Worm (Caenorhabditis elegans): ENCODE data around the gene clec-7.
"Not testable (repeated sequence)": the region's sequence is repeated elsewhere in the genome, so short reads cannot be mapped to it uniquely, and the experiment has no call there.

clec-7 gene

DNA sequence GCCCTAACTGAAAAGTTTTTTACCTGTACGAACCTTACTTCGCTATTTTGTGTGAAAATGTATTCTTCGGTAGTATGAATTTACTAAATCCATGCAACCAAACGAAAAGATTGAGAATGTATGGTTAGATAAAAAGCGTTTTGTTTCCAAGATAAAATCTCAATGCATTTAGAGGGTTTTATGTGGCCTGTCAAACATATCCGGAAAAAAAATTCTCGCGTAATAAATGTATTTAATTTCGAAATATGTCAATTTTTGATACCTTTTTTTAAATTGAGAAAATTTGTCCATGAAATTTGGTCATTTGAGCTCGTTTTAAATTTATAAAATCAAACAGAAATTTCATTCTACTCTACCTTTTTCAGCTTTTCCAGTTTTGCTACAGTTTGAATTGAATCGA lies 32.9 kb upstream of the clec-7 start, which contains the start of gene F07G11.4:
TSS of gene F07G11.4 (minus strand) at position 101 of the 400 bp plus-strand sequence.
- TF ChIP-seq ekl-4 (GFP tag; IDR thresholded peaks at IDR 0.05), result no peak

DNA sequence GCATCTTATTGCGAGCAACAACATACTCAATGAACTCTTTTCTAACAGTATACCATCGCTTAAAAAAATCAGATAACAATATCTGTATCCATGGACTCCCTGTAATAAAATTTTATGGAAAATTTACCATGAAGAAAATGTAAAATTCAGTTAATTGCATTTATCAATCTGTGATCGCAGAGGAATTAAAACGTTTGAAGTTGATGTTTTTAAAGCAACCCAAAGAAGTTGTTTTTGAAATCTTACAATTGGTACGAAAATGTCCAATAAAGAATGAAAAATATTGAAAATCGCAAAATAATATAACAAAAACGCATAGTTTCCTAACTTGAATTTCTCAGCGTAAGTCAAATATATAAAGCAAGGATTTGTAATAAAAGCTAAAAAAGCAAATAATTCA lies 30.9 kb upstream of the clec-7 start, which contains the start of gene srj-32:
TSS of gene srj-32 (minus strand) at position 101 of the 400 bp plus-strand sequence.
- no peak for TF ChIP-seq zim-3 (tag; optimal IDR thresholded peaks at IDR 0.05)

DNA sequence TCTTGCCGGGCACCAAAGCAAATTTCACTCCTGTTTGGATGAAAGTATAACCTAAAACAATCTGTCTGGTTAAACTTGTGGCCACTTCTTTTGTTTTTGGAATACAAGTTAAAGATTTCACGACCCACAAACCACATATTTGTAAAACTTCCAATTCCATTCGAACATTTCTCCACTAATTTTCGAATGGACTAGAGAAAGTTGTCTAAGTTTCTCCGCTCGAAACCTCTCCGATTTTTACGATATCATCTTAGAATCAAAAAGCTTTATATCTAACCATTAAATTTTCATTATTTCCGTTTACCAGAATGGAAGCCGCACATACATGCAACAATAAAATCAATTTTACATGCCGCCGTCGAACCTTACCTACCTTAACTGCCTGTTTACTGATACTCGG lies 29.7 kb upstream of the clec-7 start, which contains the start of gene F07G11.3:
TSS of gene F07G11.3 (plus strand) at position 301 of the 400 bp plus-strand sequence.
- TF ChIP-seq nhr-90 (tag; optimal IDR thresholded peaks at IDR 0.05) (no peak), ceh-91 (GFP tag; IDR thresholded peaks at IDR 0.05) (no peak), F55B11.4 (tag; optimal IDR thresholded peaks at IDR 0.05; ENCODE audit: borderline replicate concordance, insufficient read depth) (no peak), rpc-1 (optimal IDR thresholded peaks at IDR 0.05) (no peak), rpc-1 (tag; optimal IDR thresholded peaks at IDR 0.05) (no peak), Y56A3A.18 (GFP tag; IDR thresholded peaks at IDR 0.05) (no peak), B0019.2 (GFP tag; conservative IDR thresholded peaks at IDR 0.05) (no peak), mcd-1 (GFP tag; IDR thresholded peaks at IDR 0.05) (no peak), snpc-3.4 (tag; optimal IDR thresholded peaks at IDR 0.05) (no peak), hmg-20 (GFP tag; IDR thresholded peaks at IDR 0.05) (no peak), dpff-1 (tag; optimal IDR thresholded peaks at IDR 0.05) (no peak), T26A5.8 (tag; optimal IDR thresholded peaks at IDR 0.05) (no peak), nfyb-1 (GFP tag; IDR thresholded peaks at IDR 0.05) (no peak), madf-6 (GFP tag; IDR thresholded peaks at IDR 0.05) (no peak), pbrm-1 (GFP tag; IDR thresholded peaks at IDR 0.05) (no peak), sea-2 (GFP tag; IDR thresholded peaks at IDR 0.05) (no peak), F23B12.7 (tag; optimal IDR thresholded peaks at IDR 0.05; ENCODE audit: insufficient read depth) (no peak), let-526 (GFP tag; IDR thresholded peaks at IDR 0.05) (no peak)

ce11 chrV:7304506-7304905 lies 23.7 kb upstream of the clec-7 start, which contains the start of gene F07G11.2:
TSS of gene F07G11.2 (plus strand) at chrV:7304806.
- TF ChIP-seq pbrm-1 (GFP tag; IDR thresholded peaks at IDR 0.05); him-1 (tag; optimal IDR thresholded peaks at IDR 0.05); ekl-4 (GFP tag; IDR thresholded peaks at IDR 0.05): not testable (repeated sequence)

DNA sequence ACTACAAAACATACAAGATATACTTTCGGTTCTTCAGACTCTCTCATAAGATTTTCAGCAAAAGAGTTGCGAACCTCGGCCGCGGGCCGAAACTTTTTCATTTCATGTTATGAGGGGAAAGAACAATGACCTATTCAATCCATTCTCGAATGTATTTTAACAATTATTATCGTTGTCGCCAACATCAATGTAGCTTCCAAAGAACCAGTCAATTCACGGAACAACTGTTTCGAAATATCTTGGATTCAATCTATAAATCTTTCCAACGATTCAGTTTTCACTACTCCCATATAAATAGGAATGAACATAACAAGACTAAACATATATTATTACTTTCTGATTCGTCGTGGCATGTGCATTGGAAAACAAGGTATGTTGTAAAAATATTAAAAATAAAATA lies 21.1 kb upstream of the clec-7 start, which contains the start of gene F07G11.1:
TSS of gene F07G11.1 (plus strand) at position 301 of the 400 bp plus-strand sequence.
- TF ChIP-seq Y67H2A.10 (GFP tag; conservative IDR thresholded peaks at IDR 0.05) (no peak), sdz-38 (tag; optimal IDR thresholded peaks at IDR 0.05) (no peak), rec-8 (tag; optimal IDR thresholded peaks at IDR 0.05) (no peak), ceh-100 (GFP tag; IDR thresholded peaks at IDR 0.05) (no peak), atf-7 (tag; optimal IDR thresholded peaks at IDR 0.05) (no peak), C17E4.6 (GFP tag; IDR thresholded peaks at IDR 0.05) (no peak), F52B5.7 (tag; optimal IDR thresholded peaks at IDR 0.05) (no peak), bed-1 (GFP tag; IDR thresholded peaks at IDR 0.05) (no peak), ets-4 (GFP tag; optimal IDR thresholded peaks at IDR 0.05) (no peak), ekl-4 (GFP tag; IDR thresholded peaks at IDR 0.05) (no peak), let-607 (tag; optimal IDR thresholded peaks at IDR 0.05) (no peak), hsf-1 (GFP tag; IDR thresholded peaks at IDR 0.05) (no peak)

Measured in whole organism, young adult.